Fruit fly (Drosophila melanogaster) whole organism, adult: ENCODE measurements around the gene CG32262.

Experiments used
- CG11617 ChIP-seq: fragments of 200-800 bp; sonication (Bioruptor generic); optimal IDR thresholded peaks from 2 replicates; lab custom pipeline; 2017; ENCODE audit warnings: mild to moderate bottlenecking, missing biosample characterization, missing genetic modification reagents, missing genetic modification characterization
- CG12768 ChIP-seq: fragments of 200-800 bp; sonication (Bioruptor generic); optimal IDR thresholded peaks from 2 replicates; lab custom pipeline; 2017; ENCODE audit warnings: missing biosample characterization, missing genetic modification characterization, mild to moderate bottlenecking, moderate library complexity, missing genetic modification reagents
- CG14711 ChIP-seq: fragments of 200-800 bp; sonication (Bioruptor generic); optimal IDR thresholded peaks from 2 replicates; lab custom pipeline; 2018; ENCODE audit warnings: missing biosample characterization, mild to moderate bottlenecking, missing genetic modification characterization, moderate library complexity
- CG1620 ChIP-seq: fragments of 200-800 bp; sonication (Bioruptor generic); optimal IDR thresholded peaks from 2 replicates; lab custom pipeline; 2016; ENCODE audit warnings: missing biosample characterization, missing genetic modification characterization
- CG33017 ChIP-seq: fragments of 200-800 bp; sonication (Bioruptor generic); optimal IDR thresholded peaks from 2 replicates; lab custom pipeline; 2018; ENCODE audit warnings: missing biosample characterization, mild to moderate bottlenecking, missing genetic modification characterization, moderate library complexity
- CG5204 ChIP-seq: fragments of 200-800 bp; sonication (Bioruptor generic); optimal IDR thresholded peaks from 2 replicates; lab custom pipeline; 2016; ENCODE audit warnings: missing biosample characterization, missing genetic modification characterization
- CG7045 ChIP-seq: fragments of 200-800 bp; sonication (Bioruptor generic); optimal IDR thresholded peaks from 2 replicates; lab custom pipeline; 2017; ENCODE audit warnings: missing biosample characterization, mild to moderate bottlenecking, missing genetic modification characterization
- CG7101 ChIP-seq: fragments of 200-800 bp; sonication (Bioruptor generic); optimal IDR thresholded peaks from 2 replicates; lab custom pipeline; 2018; ENCODE audit warnings: missing biosample characterization, mild to moderate bottlenecking, missing genetic modification characterization, moderate library complexity
- Clk ChIP-seq: fragments of 200-800 bp; sonication (Bioruptor generic); optimal IDR thresholded peaks from 2 replicates; lab custom pipeline; 2017; ENCODE audit warnings: missing biosample characterization, missing genetic modification characterization
- Crg-1 ChIP-seq: fragments of 200-800 bp; sonication (Bioruptor generic); optimal IDR thresholded peaks from 2 replicates; lab custom pipeline; 2016; ENCODE audit warnings: missing biosample characterization, missing genetic modification characterization
- Hr96 ChIP-seq: fragments of 200-800 bp; sonication (Bioruptor generic); optimal IDR thresholded peaks from 2 replicates; lab custom pipeline; 2016; ENCODE audit warnings: missing biosample characterization, missing genetic modification characterization
- Mnt ChIP-seq: fragments of 200-800 bp; sonication (Bioruptor generic); optimal IDR thresholded peaks from 2 replicates; lab custom pipeline; 2016; ENCODE audit warnings: missing biosample characterization, mild to moderate bottlenecking, missing genetic modification characterization
- bab1 ChIP-seq: fragments of 200-800 bp; sonication (Bioruptor generic); optimal IDR thresholded peaks from 3 replicates; lab custom pipeline; 2019; ENCODE audit warnings: missing biosample characterization, mild to moderate bottlenecking, missing genetic modification characterization, moderate library complexity
- cic ChIP-seq: fragments of 200-800 bp; sonication (Bioruptor generic); optimal IDR thresholded peaks from 2 replicates; lab custom pipeline; 2017; ENCODE audit warnings: missing biosample characterization, mild to moderate bottlenecking, missing genetic modification characterization, moderate library complexity
- cnc ChIP-seq, 2 experiments: fragments of >200 bp; optimal IDR thresholded peaks; 2 replicates each; lab custom pipeline; 2017
- kay ChIP-seq: fragments of 200-800 bp; sonication (Bioruptor generic); peaks from one replicate; lab custom pipeline; 2016; ENCODE audit warnings: missing biosample characterization, missing genetic modification characterization, borderline replicate concordance
- ovo ChIP-seq: fragments of 200-800 bp; sonication (Bioruptor generic); optimal IDR thresholded peaks from 2 replicates; lab custom pipeline; 2016; ENCODE audit warnings: missing biosample characterization, missing genetic modification characterization
- pad ChIP-seq: fragments of 200-800 bp; sonication (Bioruptor generic); optimal IDR thresholded peaks from 3 replicates; lab custom pipeline; 2017; ENCODE audit warnings: missing biosample characterization, missing genetic modification characterization, mild to moderate bottlenecking, moderate library complexity, missing genetic modification reagents
- tj ChIP-seq: fragments of 200-800 bp; sonication (Bioruptor generic); optimal IDR thresholded peaks from 3 replicates; lab custom pipeline; 2017; ENCODE audit warnings: missing biosample characterization, mild to moderate bottlenecking, missing genetic modification characterization, moderate library complexity
- toe ChIP-seq: fragments of 200-800 bp; sonication (Bioruptor generic); optimal IDR thresholded peaks from 2 replicates; lab custom pipeline; 2016; ENCODE audit warnings: missing biosample characterization, missing genetic modification characterization

Gene CG32262

dm6 chr3L:3809943-3810342, at the start of gene CG32262:
Gene CG32262 (minus strand): TSS chr3L:3810196.
- TF ChIP-seq cnc (optimal IDR thresholded peaks at IDR 0.05; lab: Kevin White, UChicago) (no peak), Hr96 (GFP tag; lab: Kevin White, UChicago) (no peak), Clk (GFP tag; lab: Kevin White, UChicago) (no peak), CG7101 (tag; lab: Kevin White, UChicago) (no peak), CG14711 (no peak), Mnt (GFP tag; lab: Kevin White, UChicago) (peak; percentile 28), kay (GFP tag; lab: Kevin White, UChicago) (no peak), cic (GFP tag; lab: Kevin White, UChicago) (no peak), CG7045 (GFP tag; lab: Kevin White, UChicago) (no peak), CG12768 (GFP tag; lab: Kevin White, UChicago) (no peak), bab1 (GFP tag; lab: Kevin White, UChicago) (peak; percentile 29)

dm6 chr3L:3856004-3856403, 46.0 kb upstream of the CG32262 start:
- TF ChIP-seq CG14711 (no peak), CG1620 (GFP tag; lab: Kevin White, UChicago) (no peak), Mnt (GFP tag; lab: Kevin White, UChicago) (no peak), kay (GFP tag; lab: Kevin White, UChicago) (peak; percentile 61)

dm6 chr3L:3855194-3855980, 45.4 kb upstream of the CG32262 start:
- TF ChIP-seq tj (GFP tag; lab: Kevin White, UChicago) (no peak), ovo (GFP tag; lab: Kevin White, UChicago) (no peak), pad (GFP tag; lab: Kevin White, UChicago) (no peak), cic (GFP tag; lab: Kevin White, UChicago) (no peak)

- no peak for TF ChIP-seq CG7101 (tag; lab: Kevin White, UChicago)
- TF ChIP-seq CG12768 (GFP tag; lab: Kevin White, UChicago): no peak
- TF ChIP-seq CG7045 (GFP tag; lab: Kevin White, UChicago): no peak
- no peak for TF ChIP-seq Crg-1 (GFP tag; lab: Kevin White, UChicago)
- no peak for TF ChIP-seq tj (GFP tag; lab: Kevin White, UChicago)
- TF ChIP-seq CG11617: no peak
- TF ChIP-seq cnc (optimal IDR thresholded peaks at IDR 0.05; lab: Kevin White, UChicago): no peak
- TF ChIP-seq pad (GFP tag; lab: Kevin White, UChicago): no peak
- TF ChIP-seq CG5204 (GFP tag; lab: Kevin White, UChicago): no peak
- no peak for TF ChIP-seq cic (GFP tag; lab: Kevin White, UChicago)
- no peak for TF ChIP-seq toe
- TF ChIP-seq Hr96 (GFP tag; lab: Kevin White, UChicago): no peak
- TF ChIP-seq ovo (GFP tag; lab: Kevin White, UChicago): no peak
- TF ChIP-seq kay (GFP tag; lab: Kevin White, UChicago): no peak
- no peak for TF ChIP-seq Clk (GFP tag; lab: Kevin White, UChicago)
These were observed 42.8 kb upstream of the CG32262 start for dm6 chr3L:3852842-3853241.

dm6 chr3L:3851847-3852246, 41.9 kb upstream of the CG32262 start:
- TF ChIP-seq Mnt (GFP tag; lab: Kevin White, UChicago) (no peak), CG12768 (GFP tag; lab: Kevin White, UChicago) (no peak), kay (GFP tag; lab: Kevin White, UChicago) (no peak), pad (GFP tag; lab: Kevin White, UChicago) (no peak), CG7045 (GFP tag; lab: Kevin White, UChicago) (no peak), bab1 (GFP tag; lab: Kevin White, UChicago) (no peak), cnc (optimal IDR thresholded peaks at IDR 0.05; lab: Kevin White, UChicago) (no peak), toe (no peak), Crg-1 (GFP tag; lab: Kevin White, UChicago) (no peak)

- TF ChIP-seq Crg-1 (GFP tag; lab: Kevin White, UChicago) (no peak), CG11617 (no peak), pad (GFP tag; lab: Kevin White, UChicago) (no peak), CG7101 (tag; lab: Kevin White, UChicago) (no peak), Clk (GFP tag; lab: Kevin White, UChicago) (no peak), CG14711 (no peak), CG1620 (GFP tag; lab: Kevin White, UChicago) (no peak), CG5204 (GFP tag; lab: Kevin White, UChicago) (no peak), cnc (optimal IDR thresholded peaks at IDR 0.05; lab: Kevin White, UChicago) (no peak), CG33017 (tag; lab: Kevin White, UChicago) (no peak), kay (GFP tag; lab: Kevin White, UChicago) (no peak), CG12768 (GFP tag; lab: Kevin White, UChicago) (no peak)
These were observed 41.1 kb upstream of the CG32262 start for dm6 chr3L:3851048-3851447.

dm6 chr3L:3850477-3850876, 40.5 kb upstream of the CG32262 start:
- TF ChIP-seq CG7045 (GFP tag; lab: Kevin White, UChicago): no peak
- no peak for TF ChIP-seq pad (GFP tag; lab: Kevin White, UChicago)
- no peak for TF ChIP-seq Crg-1 (GFP tag; lab: Kevin White, UChicago)
- no peak for TF ChIP-seq CG14711
- TF ChIP-seq kay (GFP tag; lab: Kevin White, UChicago): no peak
- no peak for TF ChIP-seq Clk (GFP tag; lab: Kevin White, UChicago)
- TF ChIP-seq Mnt (GFP tag; lab: Kevin White, UChicago): no peak
- no peak for TF ChIP-seq CG11617
- no peak for TF ChIP-seq CG12768 (GFP tag; lab: Kevin White, UChicago)
